Worm (Caenorhabditis elegans): ENCODE measurements around the gene rbm-39.

ce11 chrIV:1058504-1058903 lies 46.1 kb downstream of the rbm-39 start:
- no peak for TF ChIP-seq nhr-11 (tag; optimal IDR thresholded peaks at IDR 0.05)
- no peak for TF ChIP-seq pqm-1 (tag; optimal IDR thresholded peaks at IDR 0.05)

All from whole organism, L3 larva.